Worm (Caenorhabditis elegans): ENCODE results near the gene srx-7.

DNA sequence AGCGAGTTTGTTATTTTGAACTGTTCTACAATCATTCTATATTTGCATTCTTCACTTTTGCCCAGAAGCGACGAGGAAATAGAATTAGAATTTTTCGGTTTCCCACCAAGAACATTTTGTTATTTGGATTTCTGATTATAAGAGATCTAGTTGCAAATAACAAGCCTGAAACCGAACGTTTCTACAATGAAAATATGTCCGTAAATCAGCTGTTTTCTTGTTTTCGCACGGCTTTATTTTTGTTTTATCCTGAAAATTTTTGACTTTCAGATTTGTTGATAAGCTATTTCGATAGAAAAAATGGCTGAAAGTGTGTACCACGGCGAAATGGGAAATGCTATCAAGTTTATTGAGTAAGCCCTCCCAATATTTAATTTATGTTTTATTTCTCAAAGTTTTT lies 32.4 kb upstream of the srx-7 start, which contains the start of gene srw-108:
- TF ChIP-seq cog-1 (tag; optimal IDR thresholded peaks at IDR 0.05) (no peak), flt-1 (GFP tag; IDR thresholded peaks at IDR 0.05) (no peak), T22C8.4 (GFP tag; IDR thresholded peaks at IDR 0.05) (no peak)
